Fruit fly (Drosophila melanogaster): ENCODE results near the gene CG42346.

DNA sequence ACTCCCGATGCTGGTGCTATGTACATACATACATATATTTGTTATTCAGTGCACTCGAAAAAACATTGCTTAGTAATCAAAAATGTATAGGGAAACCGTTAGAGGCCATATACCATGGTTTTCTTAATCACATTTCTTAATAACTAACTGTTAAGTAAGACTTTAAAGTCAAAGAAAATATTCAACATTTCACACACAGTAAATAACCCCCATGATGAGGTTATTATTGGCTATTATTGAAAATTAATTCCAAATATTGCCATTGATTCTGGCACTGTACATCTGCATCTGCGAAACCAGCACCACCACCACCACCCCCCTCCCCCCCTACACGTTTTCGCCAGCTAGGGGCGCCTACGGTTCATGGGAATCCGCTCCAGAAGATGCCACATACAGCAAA, 15.0 kb downstream of the CG42346 start:
- TF ChIP-seq CTCF (optimal IDR thresholded peaks at IDR 0.05) (no peak), CG8478 (optimal IDR thresholded peaks at IDR 0.05) (no peak)
